Fruit fly (Drosophila melanogaster): ENCODE measurements around the gene CG11889.
A peak's percentile ranks its signal among the peaks of the same experiment; 100 is the strongest.

CG11889 gene

dm6 chr3R:25247379-25247869 is 22.6 kb upstream of the CG11889 start, which contains the start of the genes RpS27 and Nup37 (continued):
- peak; percentile 94 for TF ChIP-seq ab (GFP tag; optimal IDR thresholded peaks at IDR 0.05)
- TF ChIP-seq exex (tag; optimal IDR thresholded peaks at IDR 0.05), result peak; percentile 88
- TF ChIP-seq ro (GFP tag; IDR thresholded peaks at IDR 0.05), result peak; percentile 94
- TF ChIP-seq CG31388 (GFP tag; optimal IDR thresholded peaks at IDR 0.05), result peak; percentile 94
- peak; percentile 96 for TF ChIP-seq dysf (GFP tag; IDR thresholded peaks at IDR 0.05)
- peak; percentile 68 for TF ChIP-seq CG15073 (GFP tag; optimal IDR thresholded peaks at IDR 0.05)
- peak; percentile 94 for TF ChIP-seq Myb (GFP tag; optimal IDR thresholded peaks at IDR 0.05)
- peak; percentile 100 for TF ChIP-seq bcd (GFP tag; optimal IDR thresholded peaks at IDR 0.05)
- peak; percentile 90 for TF ChIP-seq pfk (GFP tag; optimal IDR thresholded peaks at IDR 0.05)
- TF ChIP-seq CG33557 (GFP tag; optimal IDR thresholded peaks at IDR 0.05), result peak; percentile 96
- TF ChIP-seq crol (GFP tag; IDR thresholded peaks at IDR 0.05), result peak; percentile 78; the same call in 1 of the 2 replicates
- TF ChIP-seq ems (GFP tag; optimal IDR thresholded peaks at IDR 0.05), result peak; percentile 98
- TF ChIP-seq Med (GFP tag), result peak; percentile 100
- peak; percentile 41; the same call in 1 of the 2 replicates for TF ChIP-seq amos (GFP tag; IDR thresholded peaks at IDR 0.05; ENCODE audit: partially characterized antibody)
- peak; percentile 90 for TF ChIP-seq salm (tag; optimal IDR thresholded peaks at IDR 0.05)
- peak; percentile 99 for TF ChIP-seq Hey (tag; optimal IDR thresholded peaks at IDR 0.05)
- peak; percentile 98 for TF ChIP-seq en (GFP tag; optimal IDR thresholded peaks at IDR 0.05)
- TF ChIP-seq Dfd (GFP tag; optimal IDR thresholded peaks at IDR 0.05), result no peak
- TF ChIP-seq CG10979 (tag; optimal IDR thresholded peaks at IDR 0.05), result peak; percentile 86
- TF ChIP-seq CG10959 (GFP tag; IDR thresholded peaks at IDR 0.05), result peak; percentile 95
- TF ChIP-seq CG11723 (GFP tag; optimal IDR thresholded peaks at IDR 0.05), result peak; percentile 99
- peak; percentile 89 for TF ChIP-seq CG11560 (tag; IDR thresholded peaks at IDR 0.05)
- peak; percentile 95 for TF ChIP-seq CG3726 (GFP tag; IDR thresholded peaks at IDR 0.05)
- peak; percentile 94 for TF ChIP-seq Oli (tag; optimal IDR thresholded peaks at IDR 0.05)
- peak; percentile 94 for TF ChIP-seq psq (GFP tag; optimal IDR thresholded peaks at IDR 0.05)
- peak; percentile 99 for TF ChIP-seq CG4617 (GFP tag; optimal IDR thresholded peaks at IDR 0.05; ENCODE audit: borderline replicate concordance)
- TF ChIP-seq CG16863 (GFP tag; optimal IDR thresholded peaks at IDR 0.05), result peak; percentile 98
- TF ChIP-seq onecut (GFP tag; IDR thresholded peaks at IDR 0.05), result peak; percentile 97
- TF ChIP-seq NC2α (GFP tag; optimal IDR thresholded peaks at IDR 0.05), result peak; percentile 98
- TF ChIP-seq CG11398 (GFP tag; optimal IDR thresholded peaks at IDR 0.05), result peak; percentile 99
- TF ChIP-seq mld (GFP tag; IDR thresholded peaks at IDR 0.05; ENCODE audit: partially characterized antibody), result no peak
- peak; percentile 96 for TF ChIP-seq CG32772 (GFP tag; IDR thresholded peaks at IDR 0.05)
- no peak for TF ChIP-seq hb (GFP tag; IDR thresholded peaks at IDR 0.05; ENCODE audit: partially characterized antibody)
- TF ChIP-seq CG15601 (tag; optimal IDR thresholded peaks at IDR 0.05), result peak; percentile 94
- TF ChIP-seq h (optimal IDR thresholded peaks at IDR 0.05), result no peak
- TF ChIP-seq btn (GFP tag; optimal IDR thresholded peaks at IDR 0.05), result peak; percentile 97
- no peak for TF ChIP-seq prd (optimal IDR thresholded peaks at IDR 0.05)
- peak; percentile 91 for TF ChIP-seq prd (GFP tag; IDR thresholded peaks at IDR 0.05)
- TF ChIP-seq CG6689 (GFP tag; IDR thresholded peaks at IDR 0.05), result peak; percentile 91
- TF ChIP-seq kni (GFP tag; optimal IDR thresholded peaks at IDR 0.05), result peak; percentile 100
- peak; percentile 96 for TF ChIP-seq tio (GFP tag; optimal IDR thresholded peaks at IDR 0.05)
- peak; percentile 94 for TF ChIP-seq dmrt11E (tag; optimal IDR thresholded peaks at IDR 0.05)
- peak; percentile 97 for TF ChIP-seq CG14710 (tag; optimal IDR thresholded peaks at IDR 0.05)
- peak; percentile 94 for TF ChIP-seq CG15269 (tag; optimal IDR thresholded peaks at IDR 0.05)
- no peak for TF ChIP-seq inv (GFP tag; IDR thresholded peaks at IDR 0.05; ENCODE audit: partially characterized antibody)
- peak; percentile 87 for TF ChIP-seq CG8281 (tag; optimal IDR thresholded peaks at IDR 0.05)
- peak; percentile 96 for TF ChIP-seq lilli (GFP tag; optimal IDR thresholded peaks at IDR 0.05)
- peak; percentile 89 for TF ChIP-seq peb (GFP tag; IDR thresholded peaks at IDR 0.05)
- peak; percentile 92 for TF ChIP-seq Oaz (GFP tag; IDR thresholded peaks at IDR 0.05)
- TF ChIP-seq pros (GFP tag; optimal IDR thresholded peaks at IDR 0.05), result peak; percentile 73
- peak; percentile 99 for TF ChIP-seq ac (GFP tag; optimal IDR thresholded peaks at IDR 0.05)
